Fruit fly (Drosophila melanogaster): ENCODE measurements around the gene Atg4b.

Atg4b gene

DNA sequence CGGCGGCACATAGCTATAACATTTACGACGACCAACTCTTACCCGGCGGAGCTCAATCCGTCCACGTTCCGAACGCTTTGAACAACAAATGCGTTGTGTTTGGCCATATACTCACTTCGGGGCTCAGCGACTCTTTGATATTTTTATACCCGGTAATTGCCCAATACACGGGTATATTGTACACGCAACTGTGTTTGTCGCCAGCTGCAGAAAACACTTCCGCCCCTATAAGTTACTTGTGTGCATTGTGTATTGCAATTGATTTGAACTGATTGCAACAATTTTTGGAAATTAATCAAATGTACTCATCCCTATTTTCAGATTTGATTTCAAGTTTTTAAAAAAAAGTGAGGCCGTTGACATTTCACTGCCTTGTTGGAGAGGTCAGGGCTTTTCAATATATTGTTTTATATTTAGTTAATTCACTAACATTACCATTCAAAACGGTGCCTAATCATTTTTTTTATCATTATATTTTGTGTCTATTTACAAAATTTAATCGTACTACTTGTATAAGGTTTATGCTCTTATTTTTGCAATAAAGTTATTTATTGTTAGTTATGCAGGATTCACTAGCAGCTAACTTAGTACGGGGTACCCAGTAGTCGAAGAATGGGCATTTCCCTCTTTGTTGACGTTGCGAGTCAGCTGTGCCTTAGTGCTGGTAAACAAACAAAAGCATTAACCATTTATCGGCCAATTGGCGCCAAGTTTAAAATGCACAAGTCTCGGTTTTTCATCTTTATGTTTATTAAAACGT is 13.6 kb downstream of the Atg4b start, which contains the start of gene Nagk (continued):
- TF ChIP-seq CG1024 (GFP tag; IDR thresholded peaks at IDR 0.05) (peak; percentile 22; the same call in 1 of the 2 replicates), prd (optimal IDR thresholded peaks at IDR 0.05) (no peak), prd (GFP tag; IDR thresholded peaks at IDR 0.05) (peak; percentile 40), CG2120 (GFP tag; optimal IDR thresholded peaks at IDR 0.05) (peak; percentile 69), Doc2 (GFP tag; IDR thresholded peaks at IDR 0.05) (no peak), CG12155 (GFP tag; optimal IDR thresholded peaks at IDR 0.05) (peak; percentile 43), bab2 (GFP tag; optimal IDR thresholded peaks at IDR 0.05) (peak; percentile 44), cas (GFP tag; IDR thresholded peaks at IDR 0.05) (no peak), CG14965 (GFP tag; optimal IDR thresholded peaks at IDR 0.05; ENCODE audit: borderline replicate concordance) (no peak), NfI (GFP tag; optimal IDR thresholded peaks at IDR 0.05) (peak; percentile 45), kay (GFP tag; optimal IDR thresholded peaks at IDR 0.05) (peak; percentile 52), Lhr (GFP tag; optimal IDR thresholded peaks at IDR 0.05) (no peak), Meics (GFP tag; optimal IDR thresholded peaks at IDR 0.05) (peak; percentile 81), chinmo (GFP tag; IDR thresholded peaks at IDR 0.05; ENCODE audit: partially characterized antibody) (peak; percentile 90; the same call in 2 of the 4 replicates), zen2 (GFP tag; IDR thresholded peaks at IDR 0.05; ENCODE audit: partially characterized antibody) (no peak), Xrp1 (GFP tag; IDR thresholded peaks at IDR 0.05) (0 out of 2 replicates have a peak, but pooled peaks have one; percentile 25), Dek (tag; optimal IDR thresholded peaks at IDR 0.05) (peak; percentile 35), Scr (GFP tag; IDR thresholded peaks at IDR 0.05; ENCODE audit: partially characterized antibody) (no peak), stwl (tag; optimal IDR thresholded peaks at IDR 0.05) (no peak), bcd (GFP tag; optimal IDR thresholded peaks at IDR 0.05) (peak; percentile 61), sqz (GFP tag; optimal IDR thresholded peaks at IDR 0.05) (no peak), CG11504 (tag; optimal IDR thresholded peaks at IDR 0.05) (peak; percentile 76), fd64A (GFP tag; optimal IDR thresholded peaks at IDR 0.05) (no peak), nmo (GFP tag; optimal IDR thresholded peaks at IDR 0.05) (peak; percentile 82), trh (GFP tag; optimal IDR thresholded peaks at IDR 0.05) (no peak), tin (GFP tag; optimal IDR thresholded peaks at IDR 0.05) (peak; percentile 53), rib (GFP tag; IDR thresholded peaks at IDR 0.05) (0 out of 2 replicates have a peak, but pooled peaks have one; percentile 22), CG17359 (tag; optimal IDR thresholded peaks at IDR 0.05) (peak; percentile 34), TFAM (GFP tag; optimal IDR thresholded peaks at IDR 0.05) (no peak), Fer3 (tag; optimal IDR thresholded peaks at IDR 0.05) (no peak), CG31224 (GFP tag; IDR thresholded peaks at IDR 0.05) (no peak; the same call in 1 of the 2 replicates), en (GFP tag; optimal IDR thresholded peaks at IDR 0.05) (no peak), CG15011 (GFP tag; optimal IDR thresholded peaks at IDR 0.05) (peak; percentile 71), H15 (GFP tag; IDR thresholded peaks at IDR 0.05) (peak; percentile 5; the same call in 1 of the 3 replicates), pros (GFP tag; optimal IDR thresholded peaks at IDR 0.05) (no peak), CG3407 (GFP tag; optimal IDR thresholded peaks at IDR 0.05) (peak; percentile 32), Camta (GFP tag; optimal IDR thresholded peaks at IDR 0.05) (peak; percentile 40), CG13624 (GFP tag; optimal IDR thresholded peaks at IDR 0.05) (peak; percentile 67), CG1792 (GFP tag; optimal IDR thresholded peaks at IDR 0.05) (peak; percentile 37), CG9932 (GFP tag; IDR thresholded peaks at IDR 0.05) (peak; percentile 32), yki (optimal IDR thresholded peaks at IDR 0.05) (no peak), CG2678 (tag; optimal IDR thresholded peaks at IDR 0.05) (peak; percentile 79), CG7839 (tag; optimal IDR thresholded peaks at IDR 0.05) (peak; percentile 69), otp (GFP tag; IDR thresholded peaks at IDR 0.05) (no peak), psq (GFP tag; optimal IDR thresholded peaks at IDR 0.05) (no peak), CHES-1-like (GFP tag; optimal IDR thresholded peaks at IDR 0.05) (peak; percentile 38), CG4820 (GFP tag; optimal IDR thresholded peaks at IDR 0.05) (peak; percentile 53), gt (GFP tag; IDR thresholded peaks at IDR 0.05) (no peak), CG13287 (GFP tag; IDR thresholded peaks at IDR 0.05; ENCODE audit: partially characterized antibody) (peak; percentile 36; the same call in 1 of the 2 replicates), CG31388 (GFP tag; optimal IDR thresholded peaks at IDR 0.05) (peak; percentile 57)
